Worm (Caenorhabditis elegans): ENCODE data around the gene C16C4.1.

Gene C16C4.1

DNA sequence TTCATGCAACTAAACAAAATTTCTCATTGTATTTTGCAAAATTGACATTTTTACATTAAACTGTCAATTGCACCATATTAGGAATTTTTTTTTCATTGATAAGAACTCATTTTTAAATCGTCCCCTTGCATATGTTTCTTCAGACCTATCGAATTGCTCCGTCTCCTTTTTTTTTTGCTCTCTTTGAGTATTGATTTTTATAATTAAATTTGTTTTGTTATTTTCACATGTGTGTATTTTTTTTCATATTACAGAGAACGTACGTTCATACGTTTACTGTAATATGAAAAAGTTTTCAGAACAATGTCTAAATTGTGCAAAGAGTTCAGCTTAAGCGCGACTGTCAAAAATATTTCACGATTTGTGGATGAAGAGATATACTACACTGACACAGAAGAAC is 24.9 kb upstream of the C16C4.1 start, which contains the start of gene math-14:
math-14 (plus strand) TSS at position 301 of the 400 bp plus-strand sequence.
- TF ChIP-seq alr-1 (tag; optimal IDR thresholded peaks at IDR 0.05) (no peak), ama-1 (optimal IDR thresholded peaks at IDR 0.05) (no peak), elt-3 (tag; optimal IDR thresholded peaks at IDR 0.05) (no peak), aly-2 (tag; optimal IDR thresholded peaks at IDR 0.05) (no peak), elt-1 (tag; optimal IDR thresholded peaks at IDR 0.05) (no peak), ztf-1 (GFP tag; conservative IDR thresholded peaks at IDR 0.05) (no peak), ztf-4 (tag; optimal IDR thresholded peaks at IDR 0.05) (no peak)

DNA sequence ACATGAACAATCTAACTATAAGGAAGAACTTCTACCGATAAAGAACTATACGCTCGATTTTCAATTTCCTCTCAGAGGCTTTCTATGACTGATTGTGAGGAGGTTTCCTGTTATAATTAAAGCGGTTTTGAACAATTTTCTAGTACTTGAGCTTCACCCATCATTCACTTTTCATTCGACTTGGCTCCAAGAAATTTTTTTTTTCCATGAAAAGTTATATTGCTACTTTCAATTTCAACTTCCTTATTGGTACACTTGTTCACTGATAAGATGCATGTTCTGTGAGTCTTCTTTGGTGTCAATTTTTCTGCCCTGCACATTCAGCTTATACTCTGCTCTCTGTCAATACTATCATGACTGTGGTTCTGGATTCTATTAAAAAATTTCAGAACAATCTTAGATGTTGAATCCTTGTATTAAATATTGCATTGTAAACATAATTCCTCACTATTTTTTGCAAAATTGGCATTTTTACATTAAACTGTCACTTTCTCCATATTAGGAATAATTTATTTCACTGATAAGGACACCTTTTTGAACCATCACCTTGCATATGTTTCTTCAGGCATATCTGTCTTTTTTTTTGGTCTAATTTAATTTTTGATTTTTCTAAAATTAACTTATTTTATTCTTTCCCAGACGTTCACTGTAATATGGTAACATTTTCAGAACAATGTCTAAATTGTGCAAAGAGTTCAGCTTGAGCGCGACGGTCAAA is 23.0 kb upstream of the C16C4.1 start, which contains the start of gene math-10:
math-10 (plus strand) TSS at position 668 of the 718 bp plus-strand sequence.
- TF ChIP-seq elt-1 (tag; optimal IDR thresholded peaks at IDR 0.05) = no peak
- peak; percentile 24 for TF ChIP-seq fos-1 (tag; optimal IDR thresholded peaks at IDR 0.05)
- TF ChIP-seq crh-2 (tag; optimal IDR thresholded peaks at IDR 0.05) = peak; percentile 7
- no peak for TF ChIP-seq lin-39 (tag; optimal IDR thresholded peaks at IDR 0.05)
- TF ChIP-seq sma-3 (GFP tag; optimal IDR thresholded peaks at IDR 0.05) = no peak
- no peak for TF ChIP-seq ceh-82 (tag; optimal IDR thresholded peaks at IDR 0.05)

ce11 chrII:1875658-1876057 is 18.4 kb upstream of the C16C4.1 start, which contains the start of gene math-13:
Gene math-13 (plus strand): TSS chrII:1875958.
- TF ChIP-seq dmd-4 (tag; optimal IDR thresholded peaks at IDR 0.05) (no peak), ama-1 (optimal IDR thresholded peaks at IDR 0.05) (no peak), sma-3 (GFP tag; optimal IDR thresholded peaks at IDR 0.05) (no peak), snpc-4 (tag; optimal IDR thresholded peaks at IDR 0.05) (no peak), mab-5 (tag; optimal IDR thresholded peaks at IDR 0.05) (no peak), nhr-77 (tag; optimal IDR thresholded peaks at IDR 0.05) (no peak), lsy-2 (tag; optimal IDR thresholded peaks at IDR 0.05) (no peak), nhr-129 (tag; optimal IDR thresholded peaks at IDR 0.05) (no peak)

DNA sequence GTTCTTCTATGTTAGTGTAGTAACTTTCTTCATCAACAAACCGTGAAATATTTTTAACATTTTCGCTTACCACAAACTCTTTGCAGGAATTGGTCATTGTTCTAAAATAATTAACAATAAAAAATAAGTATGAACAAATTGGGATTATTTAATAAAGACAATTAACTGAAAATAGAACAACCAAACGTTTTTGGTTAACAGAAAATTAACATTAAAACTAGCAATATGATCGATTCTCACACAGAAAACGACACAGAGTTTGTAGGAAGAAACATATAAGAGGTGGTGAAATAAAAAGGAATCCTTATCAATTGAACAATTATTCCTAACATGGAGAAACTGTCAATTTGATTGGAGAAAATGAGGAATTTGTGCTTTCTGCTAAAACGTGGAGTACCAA is 15.3 kb upstream of the C16C4.1 start, which contains the start of gene math-16:
math-16 (minus strand) TSS at position 101 of the 400 bp plus-strand sequence.
- no peak for TF ChIP-seq skn-1 (tag; optimal IDR thresholded peaks at IDR 0.05)
- no peak for TF ChIP-seq elt-1 (tag; optimal IDR thresholded peaks at IDR 0.05)
- no peak for TF ChIP-seq R02D3.7 (tag; optimal IDR thresholded peaks at IDR 0.05)
- no peak for TF ChIP-seq lsy-2 (tag; optimal IDR thresholded peaks at IDR 0.05)
- TF ChIP-seq gmeb-1 (tag; optimal IDR thresholded peaks at IDR 0.05) = no peak
- TF ChIP-seq elt-3 (tag; optimal IDR thresholded peaks at IDR 0.05) = no peak
- no peak for TF ChIP-seq unc-39 (tag; optimal IDR thresholded peaks at IDR 0.05)
- no peak for TF ChIP-seq sem-4 (tag; optimal IDR thresholded peaks at IDR 0.05)
- no peak for TF ChIP-seq unc-62 (GFP tag; optimal IDR thresholded peaks at IDR 0.05)
- no peak for TF ChIP-seq blmp-1 (tag; optimal IDR thresholded peaks at IDR 0.05; ENCODE audit: insufficient read depth)
- TF ChIP-seq mdl-1 (tag; optimal IDR thresholded peaks at IDR 0.05) = no peak
- no peak for TF ChIP-seq nhr-77 (tag; optimal IDR thresholded peaks at IDR 0.05)
- TF ChIP-seq sma-3 (GFP tag; optimal IDR thresholded peaks at IDR 0.05) = no peak
- TF ChIP-seq nhr-129 (tag; optimal IDR thresholded peaks at IDR 0.05) = no peak
- TF ChIP-seq mbf-1 (tag; optimal IDR thresholded peaks at IDR 0.05) = no peak
- no peak for TF ChIP-seq sma-9 (GFP tag; optimal IDR thresholded peaks at IDR 0.05)
- no peak for TF ChIP-seq sma-9 (tag; optimal IDR thresholded peaks at IDR 0.05)

DNA sequence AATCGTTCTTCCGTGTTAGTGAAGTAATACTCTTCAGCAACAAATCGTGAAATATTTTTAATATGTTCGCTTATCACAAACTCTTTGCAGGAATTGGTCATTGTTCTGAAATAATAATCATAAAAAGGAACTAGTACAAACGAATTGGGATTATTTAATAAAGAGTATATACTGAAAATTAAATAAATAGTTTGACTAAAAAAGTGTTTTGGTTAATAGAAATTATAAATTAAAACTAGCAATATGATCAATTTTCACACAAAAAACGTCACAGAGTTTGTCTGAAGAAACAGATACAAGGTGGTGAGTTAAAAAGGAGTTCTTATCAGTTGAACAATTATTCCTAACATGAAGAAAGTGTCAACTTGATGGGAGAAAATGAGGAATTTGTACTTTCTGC is 11.3 kb upstream of the C16C4.1 start, which contains the start of gene math-5:
math-5 (minus strand) TSS at position 101 of the 400 bp plus-strand sequence.
- TF ChIP-seq ztf-11 (tag; optimal IDR thresholded peaks at IDR 0.05) (no peak), lin-39 (tag; optimal IDR thresholded peaks at IDR 0.05) (no peak), ama-1 (optimal IDR thresholded peaks at IDR 0.05) (no peak), crh-2 (tag; optimal IDR thresholded peaks at IDR 0.05) (no peak), dmd-4 (tag; optimal IDR thresholded peaks at IDR 0.05) (no peak), C34F6.9 (tag; optimal IDR thresholded peaks at IDR 0.05) (no peak), mdl-1 (tag; optimal IDR thresholded peaks at IDR 0.05) (no peak), lsy-2 (tag; optimal IDR thresholded peaks at IDR 0.05) (no peak), ceh-82 (tag; optimal IDR thresholded peaks at IDR 0.05) (no peak), sem-4 (tag; optimal IDR thresholded peaks at IDR 0.05) (no peak), unc-62 (GFP tag; optimal IDR thresholded peaks at IDR 0.05) (no peak), snpc-4 (tag; optimal IDR thresholded peaks at IDR 0.05) (no peak), skn-1 (tag; optimal IDR thresholded peaks at IDR 0.05) (no peak), aly-2 (tag; optimal IDR thresholded peaks at IDR 0.05) (no peak)
